Worm (Caenorhabditis elegans): ENCODE measurements around the gene fbxa-76.

Gene fbxa-76

DNA sequence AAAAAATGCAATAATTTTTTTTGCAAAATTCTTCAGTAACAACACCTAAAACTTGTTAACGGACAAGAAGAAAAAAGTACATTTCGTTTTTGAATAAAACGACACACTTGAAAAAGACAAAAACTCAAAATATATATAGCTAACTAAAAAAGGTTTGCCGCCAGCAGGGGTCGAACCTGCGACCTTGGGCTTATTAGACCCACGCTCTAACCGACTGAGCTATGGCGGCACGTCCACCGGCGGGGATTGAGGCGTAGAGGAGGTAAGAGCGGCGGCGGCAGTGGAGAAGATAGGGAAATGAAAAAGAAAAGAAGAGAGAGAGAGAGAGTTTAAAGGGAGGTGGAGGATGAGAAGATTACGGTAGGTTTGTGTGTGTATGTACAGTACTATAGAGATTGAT, 30.7 kb downstream of the fbxa-76 start (continued):
- TF ChIP-seq irx-1 (tag; optimal IDR thresholded peaks at IDR 0.05) (no peak), alr-1 (tag; optimal IDR thresholded peaks at IDR 0.05; ENCODE audit: borderline replicate concordance) (no peak), tbx-2 (tag; optimal IDR thresholded peaks at IDR 0.05) (no peak), ceh-8 (GFP tag; optimal IDR thresholded peaks at IDR 0.05) (no peak), zag-1 (tag; optimal IDR thresholded peaks at IDR 0.05) (no peak), lin-15B (tag; optimal IDR thresholded peaks at IDR 0.05) (no peak), egl-27 (tag; optimal IDR thresholded peaks at IDR 0.05) (no peak), dpl-1 (GFP tag; optimal IDR thresholded peaks at IDR 0.05) (no peak), nhr-20 (tag; optimal IDR thresholded peaks at IDR 0.05) (peak; percentile 2), nhr-90 (tag; optimal IDR thresholded peaks at IDR 0.05; ENCODE audit: poor library complexity) (peak; percentile 24), sup-37 (GFP tag; optimal IDR thresholded peaks at IDR 0.05) (no peak), nhr-237 (tag; optimal IDR thresholded peaks at IDR 0.05) (no peak), swsn-7 (tag; optimal IDR thresholded peaks at IDR 0.05) (no peak), nhr-47 (tag; optimal IDR thresholded peaks at IDR 0.05) (peak; percentile 22), efl-3 (GFP tag; optimal IDR thresholded peaks at IDR 0.05) (no peak), nhr-84 (tag; optimal IDR thresholded peaks at IDR 0.05) (no peak), fos-1 (tag; optimal IDR thresholded peaks at IDR 0.05) (no peak), lin-14 (GFP tag; optimal IDR thresholded peaks at IDR 0.05) (no peak), pag-3 (tag; optimal IDR thresholded peaks at IDR 0.05; ENCODE audit: borderline replicate concordance, insufficient read depth) (no peak), sox-4 (tag; optimal IDR thresholded peaks at IDR 0.05) (no peak), ztf-11 (tag; optimal IDR thresholded peaks at IDR 0.05) (no peak), fkh-8 (tag; optimal IDR thresholded peaks at IDR 0.05) (no peak), aha-1 (tag; optimal IDR thresholded peaks at IDR 0.05) (no peak), mab-9 (GFP tag; IDR thresholded peaks at IDR 0.05) (no peak), isw-1 (GFP tag; IDR thresholded peaks at IDR 0.05) (no peak), nhr-71 (tag; optimal IDR thresholded peaks at IDR 0.05) (peak; percentile 36), zip-4 (GFP tag; optimal IDR thresholded peaks at IDR 0.05) (no peak), unc-98 (GFP tag; IDR thresholded peaks at IDR 0.05) (no peak), tlp-1 (tag; optimal IDR thresholded peaks at IDR 0.05) (no peak), nhr-76 (tag; optimal IDR thresholded peaks at IDR 0.05) (no peak), nhr-28 (tag; optimal IDR thresholded peaks at IDR 0.05) (no peak)

DNA sequence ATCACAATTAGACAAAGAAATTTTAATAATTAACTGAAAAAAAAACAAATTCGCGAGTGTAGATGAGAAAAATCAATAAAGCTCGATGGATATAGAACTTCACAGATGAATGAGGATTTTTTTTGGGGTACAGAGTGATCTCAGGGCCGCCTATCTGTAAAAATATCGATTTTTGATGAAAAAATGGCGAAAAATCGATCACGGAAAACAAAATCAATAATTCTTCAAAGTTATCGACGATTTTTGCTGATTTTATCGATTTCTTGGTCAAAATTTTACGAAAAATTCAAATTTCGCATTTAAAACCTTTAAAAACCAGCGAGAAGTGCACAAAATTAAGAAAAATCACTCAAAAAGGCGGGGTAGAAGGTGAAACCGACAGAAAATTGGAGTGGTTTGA, 32.9 kb downstream of the fbxa-76 start:
- TF ChIP-seq ceh-82 (tag; optimal IDR thresholded peaks at IDR 0.05) = no peak

DNA sequence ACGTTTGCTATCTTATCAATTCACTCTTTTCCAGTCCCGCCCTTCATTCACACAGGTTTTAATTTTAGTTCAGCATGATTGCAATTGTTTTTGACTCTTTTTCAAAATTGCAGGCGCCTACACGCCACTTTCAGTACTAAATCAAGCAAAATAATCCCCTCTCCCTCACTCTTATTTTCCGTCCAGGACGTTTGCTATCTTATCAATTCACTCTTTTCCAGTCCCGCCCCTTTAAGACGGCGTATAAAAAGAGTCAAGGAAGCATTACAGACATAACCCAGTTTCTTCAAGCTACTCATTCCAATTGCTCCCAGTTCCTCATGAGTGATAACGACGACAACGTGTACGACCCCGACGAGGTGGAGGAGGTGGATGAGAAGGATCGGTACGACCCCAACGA, 34.3 kb downstream of the fbxa-76 start, which contains the start of gene Y119D3B.21:
TSS of gene Y119D3B.21 (plus strand) at position 321 of the 400 bp plus-strand sequence.
- TF ChIP-seq elt-2 (tag; optimal IDR thresholded peaks at IDR 0.05) (peak; percentile 87), efl-1 (optimal IDR thresholded peaks at IDR 0.05) (no peak), efl-1 (GFP tag; optimal IDR thresholded peaks at IDR 0.05 in 1 of 2) (peak in 1 of 2 experiments; percentile 74), lin-35 (GFP tag; optimal IDR thresholded peaks at IDR 0.05) (peak in 1 of 2 experiments; percentile 31), nhr-47 (tag; optimal IDR thresholded peaks at IDR 0.05) (no peak), nhr-84 (tag; optimal IDR thresholded peaks at IDR 0.05) (no peak), ama-1 (optimal IDR thresholded peaks at IDR 0.05) (peak; percentile 31)

DNA sequence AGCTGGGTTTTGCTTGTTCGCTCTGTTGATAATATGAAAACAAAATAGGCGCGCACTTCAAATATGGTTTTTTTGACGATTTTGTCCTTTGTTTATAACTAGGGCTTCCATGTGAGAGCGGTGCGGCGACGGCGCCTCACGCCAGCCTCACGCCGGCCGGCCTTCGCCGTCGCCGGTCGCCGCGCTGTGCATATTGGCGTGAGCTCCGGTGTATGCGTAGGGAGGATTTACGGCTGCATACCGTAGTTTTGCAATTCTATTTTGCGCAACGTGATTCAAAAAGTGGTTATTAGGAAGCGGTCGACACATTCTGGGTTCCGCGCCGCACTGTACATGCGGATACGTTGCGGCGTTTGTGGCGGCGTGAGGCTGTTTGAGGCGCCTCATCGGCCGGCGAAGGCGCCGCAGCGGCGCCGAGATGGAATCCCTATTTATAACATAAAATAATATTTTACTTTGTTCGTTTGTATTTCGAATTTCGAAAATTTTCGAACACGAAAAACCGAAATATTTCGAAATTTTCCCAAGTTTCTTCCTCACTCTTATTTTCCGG, 34.8 kb downstream of the fbxa-76 start:
- TF ChIP-seq alr-1 (tag; optimal IDR thresholded peaks at IDR 0.05; ENCODE audit: borderline replicate concordance) (no peak), sox-4 (tag; optimal IDR thresholded peaks at IDR 0.05) (no peak), nhr-28 (tag; optimal IDR thresholded peaks at IDR 0.05) (no peak), Y116A8C.19 (tag; optimal IDR thresholded peaks at IDR 0.05; ENCODE audit: borderline replicate concordance) (no peak), ceh-63 (GFP tag; optimal IDR thresholded peaks at IDR 0.05) (no peak), mep-1 (tag; optimal IDR thresholded peaks at IDR 0.05) (no peak), hpl-2 (GFP tag; optimal IDR thresholded peaks at IDR 0.05) (no peak), unc-98 (GFP tag; IDR thresholded peaks at IDR 0.05) (no peak), fkh-4 (tag; optimal IDR thresholded peaks at IDR 0.05; ENCODE audit: borderline replicate concordance) (no peak)

All from whole organism, L1 larva.